Worm (Caenorhabditis elegans) whole organism, L4 larva: ENCODE results near the gene fum-1.

Source experiments
- D1046.2 ChIP-seq: fragments of 200-800 bp; sonication (Bioruptor generic); IDR thresholded peaks from 2 replicates; pipeline ENCODE4 v1.3.6; 2022; ENCODE audit warnings: missing genetic modification characterization, missing compliant biosample characterization
- F26F4.8 ChIP-seq: fragments of 200-800 bp; sonication (Bioruptor generic); conservative IDR thresholded peaks from 2 replicates; pipeline ENCODE4 v1.3.6; 2022; ENCODE audit warnings: missing genetic modification characterization, missing compliant biosample characterization
- F44E2.7 ChIP-seq: fragments of 200-800 bp; sonication (Bioruptor generic); IDR thresholded peaks from 2 replicates; pipeline ENCODE4 v2.1.2; 2022; ENCODE audit warnings: missing genetic modification characterization, missing compliant biosample characterization
- F49E8.2 ChIP-seq: sonication (generic microtip); optimal IDR thresholded peaks from 2 replicates; lab custom pipeline; 2016; ENCODE audit warnings: missing compliant biosample characterization, mild to moderate bottlenecking, missing genetic modification characterization, borderline replicate concordance
- T20F7.1 ChIP-seq: fragments of 200-800 bp; sonication (Bioruptor generic); optimal IDR thresholded peaks from 2 replicates; lab custom pipeline; 2018; ENCODE audit warnings: mild to moderate bottlenecking, missing genetic modification characterization, missing compliant biosample characterization
- T26A8.4 ChIP-seq: fragments of 200-800 bp; sonication (Bioruptor generic); IDR thresholded peaks from 2 replicates; pipeline ENCODE4 v1.3.6; 2022; ENCODE audit warnings: missing genetic modification characterization, missing compliant biosample characterization
- Y48G9A.11 ChIP-seq: fragments of 200-800 bp; sonication (Bioruptor generic); IDR thresholded peaks from 2 replicates; pipeline ENCODE4 v1.3.6; 2022; ENCODE audit warnings: missing genetic modification reagents, missing genetic modification characterization, missing compliant biosample characterization
- Y75B8A.6 ChIP-seq: fragments of 200-800 bp; sonication (Bioruptor generic); IDR thresholded peaks from 2 replicates; pipeline ENCODE4 v1.3.6; 2022; ENCODE audit warnings: missing genetic modification reagents, missing genetic modification characterization, missing compliant biosample characterization
- aly-2 ChIP-seq: sonication (generic microtip); optimal IDR thresholded peaks from 2 replicates; lab custom pipeline; 2018; ENCODE audit warnings: missing biosample characterization, missing genetic modification characterization
- ama-1 ChIP-seq: fragments of 150-350 bp; optimal IDR thresholded peaks from 2 replicates; lab custom pipeline; 2014; ENCODE audit warnings: inconsistent platforms, mixed read lengths
- ceh-44 ChIP-seq: fragments of 200-800 bp; sonication (Bioruptor generic); IDR thresholded peaks from 2 replicates; pipeline ENCODE4 v1.3.6; 2022; ENCODE audit warnings: missing genetic modification reagents, missing genetic modification characterization, missing compliant biosample characterization
- ceh-62 ChIP-seq: sonication (generic microtip); optimal IDR thresholded peaks from 2 replicates; lab custom pipeline; 2017; ENCODE audit warnings: missing biosample characterization, missing genetic modification characterization
- ces-1 ChIP-seq: fragments of 150-350 bp; sonication (generic microtip); optimal IDR thresholded peaks from 4 replicates; lab custom pipeline; 2014; ENCODE audit warnings: missing biosample characterization, missing genetic modification reagents, missing genetic modification characterization
- cey-2 ChIP-seq: sonication (generic microtip); optimal IDR thresholded peaks from 3 replicates; lab custom pipeline; 2017; ENCODE audit warnings: missing genetic modification characterization, mild to moderate bottlenecking, missing compliant biosample characterization, antibody characterized with exemption, borderline replicate concordance; ENCODE audit not compliant: insufficient read depth
- daf-8 ChIP-seq: fragments of 200-800 bp; sonication (Bioruptor generic); IDR thresholded peaks from 2 replicates; pipeline ENCODE4 v1.3.6; 2022; ENCODE audit warnings: missing genetic modification characterization, missing compliant biosample characterization
- dpl-1 ChIP-seq: fragments of 150-350 bp; optimal IDR thresholded peaks from 2 replicates; lab custom pipeline; 2014; ENCODE audit warnings: missing biosample characterization, missing genetic modification reagents, missing genetic modification characterization
- dve-1 ChIP-seq: sonication (generic microtip); optimal IDR thresholded peaks from 2 replicates; lab custom pipeline; 2017; ENCODE audit warnings: antibody characterized with exemption, mild to moderate bottlenecking, missing genetic modification characterization, missing compliant biosample characterization; ENCODE audit not compliant: insufficient read depth
- egl-27 ChIP-seq: sonication (generic microtip); optimal IDR thresholded peaks from 3 replicates; lab custom pipeline; 2017; ENCODE audit warnings: missing biosample characterization, missing genetic modification reagents, missing genetic modification characterization
- fkh-10 ChIP-seq: fragments of 150-350 bp; optimal IDR thresholded peaks from 2 replicates; lab custom pipeline; 2014; ENCODE audit warnings: missing biosample characterization, missing genetic modification reagents, missing genetic modification characterization
- fos-1 ChIP-seq: fragments of 150-350 bp; optimal IDR thresholded peaks from 2 replicates; lab custom pipeline; 2014; ENCODE audit warnings: missing biosample characterization, missing genetic modification characterization
- hif-1 ChIP-seq, 2 experiments: sonication (generic microtip); optimal IDR thresholded peaks; 2 replicates each; lab custom pipeline; 2016 to 2017; ENCODE audit warnings: missing compliant biosample characterization in 2 of 2, missing genetic modification characterization in 2 of 2, missing genetic modification reagents in 2 of 2, missing genotype in 2 of 2, mild to moderate bottlenecking in 1 of 2
- hmg-1.1 ChIP-seq: fragments of 200-800 bp; sonication (Bioruptor generic); IDR thresholded peaks from 2 replicates; pipeline ENCODE4 v1.3.6; 2022; ENCODE audit warnings: missing genetic modification reagents, missing genetic modification characterization, missing compliant biosample characterization
- lin-15B ChIP-seq: fragments of 150-350 bp; sonication (generic microtip); optimal IDR thresholded peaks from 3 replicates; lab custom pipeline; 2014; ENCODE audit warnings: missing biosample characterization, missing genetic modification characterization
- lin-29 ChIP-seq: fragments of 200-800 bp; sonication (Bioruptor generic); IDR thresholded peaks from 2 replicates; pipeline ENCODE4 v1.3.6; 2022; ENCODE audit warnings: missing genetic modification reagents, missing genetic modification characterization, missing compliant biosample characterization
- lin-38 ChIP-seq: fragments of 200-800 bp; sonication (Bioruptor generic); IDR thresholded peaks from 2 replicates; pipeline ENCODE4 v1.3.6; 2022; ENCODE audit warnings: missing genetic modification reagents, missing genetic modification characterization, missing compliant biosample characterization
- madf-5 ChIP-seq, 2 experiments: fragments of 200-800 bp; sonication (Bioruptor generic); IDR thresholded peaks; 2 replicates each; pipeline ENCODE4 v1.3.6; 2022; ENCODE audit warnings: missing compliant biosample characterization in 2 of 2, missing genetic modification characterization in 2 of 2
- mxl-3 ChIP-seq: fragments of 200-800 bp; sonication (Bioruptor generic); optimal IDR thresholded peaks from 2 replicates; lab custom pipeline; 2018; ENCODE audit warnings: mild to moderate bottlenecking, missing genetic modification characterization, missing compliant biosample characterization
- nhr-237 ChIP-seq: sonication (generic microtip); optimal IDR thresholded peaks from 2 replicates; lab custom pipeline; 2017; ENCODE audit warnings: missing biosample characterization, missing genetic modification characterization
- nhr-25 ChIP-seq: sonication (generic microtip); optimal IDR thresholded peaks from 2 replicates; lab custom pipeline; 2017; ENCODE audit warnings: missing genetic modification characterization, mild to moderate bottlenecking, missing compliant biosample characterization, antibody characterized with exemption, moderate library complexity, borderline replicate concordance; ENCODE audit not compliant: insufficient read depth
- nhr-28 ChIP-seq: fragments of 150-350 bp; optimal IDR thresholded peaks from 2 replicates; lab custom pipeline; 2014; ENCODE audit warnings: missing biosample characterization, missing genetic modification characterization
- nhr-41 ChIP-seq: fragments of 200-800 bp; sonication (Bioruptor generic); IDR thresholded peaks from 2 replicates; pipeline ENCODE4 v1.3.6; 2022; ENCODE audit warnings: missing genetic modification reagents, missing genetic modification characterization, missing compliant biosample characterization
- nhr-76 ChIP-seq: fragments of 150-350 bp; optimal IDR thresholded peaks from 2 replicates; lab custom pipeline; 2014; ENCODE audit warnings: missing biosample characterization, missing genetic modification characterization
- pha-4 ChIP-seq, 2 experiments: fragments of 150-350 bp in 1 of 2; fragments of 200-800 bp in 1 of 2; sonication (Bioruptor generic) in 1 of 2; IDR thresholded peaks in 1 of 2; optimal IDR thresholded peaks in 1 of 2; 2 replicates each; pipeline versions ENCODE4 v1.3.6 to Lab custom; 2014 to 2022; ENCODE audit warnings: missing genetic modification characterization in 2 of 2, missing genetic modification reagents in 2 of 2, missing biosample characterization in 1 of 2, missing compliant biosample characterization in 1 of 2
- pqm-1 ChIP-seq: sonication (generic microtip); optimal IDR thresholded peaks from 2 replicates; lab custom pipeline; 2017; ENCODE audit warnings: missing biosample characterization, missing genetic modification characterization
- rbr-2 ChIP-seq: sonication (generic microtip); optimal IDR thresholded peaks from 2 replicates; lab custom pipeline; 2016; ENCODE audit warnings: missing genotype, missing genetic modification characterization, missing compliant biosample characterization
- set-16 ChIP-seq: fragments of 200-800 bp; sonication (Bioruptor generic); IDR thresholded peaks from 2 replicates; pipeline ENCODE4 v1.3.6; 2022; ENCODE audit warnings: missing genetic modification reagents, missing genetic modification characterization, missing compliant biosample characterization
- snpc-1.2 ChIP-seq: fragments of 200-800 bp; sonication (Bioruptor generic); IDR thresholded peaks from 2 replicates; pipeline ENCODE4 v1.3.6; 2022; ENCODE audit warnings: missing genetic modification reagents, missing genetic modification characterization, missing compliant biosample characterization
- spr-3 ChIP-seq: fragments of 200-800 bp; sonication (Bioruptor generic); optimal IDR thresholded peaks from 2 replicates; lab custom pipeline; 2018; ENCODE audit warnings: mild to moderate bottlenecking, missing genetic modification characterization, missing compliant biosample characterization
- unc-39 ChIP-seq: sonication (generic microtip); optimal IDR thresholded peaks from 2 replicates; lab custom pipeline; 2017; ENCODE audit warnings: missing biosample characterization, missing genetic modification characterization
- unc-62 ChIP-seq, 3 experiments: fragments of 150-350 bp in 1 of 3; sonication (generic microtip); optimal IDR thresholded peaks in 2 of 3; peaks in 1 of 3; 1 replicate in 1 of 3; 2 replicates in 2 of 3; lab custom pipeline; 2014 to 2017; ENCODE audit warnings: missing biosample characterization in 3 of 3, missing genetic modification characterization in 3 of 3, missing genetic modification reagents in 3 of 3, missing genotype in 1 of 3
- zfp-2 ChIP-seq: sonication (generic microtip); optimal IDR thresholded peaks from 2 replicates; lab custom pipeline; 2016; ENCODE audit warnings: mild to moderate bottlenecking, missing genetic modification characterization, missing compliant biosample characterization
- ztf-11 ChIP-seq: fragments of 150-350 bp; optimal IDR thresholded peaks from 2 replicates; lab custom pipeline; 2014; ENCODE audit warnings: missing biosample characterization, missing genetic modification characterization
- ztf-7 ChIP-seq: fragments of 150-350 bp; optimal IDR thresholded peaks from 2 replicates; lab custom pipeline; 2014; ENCODE audit warnings: missing biosample characterization, missing genetic modification characterization

The fum-1 gene

ce11 chrIII:7458846-7459365, 6.5 kb upstream of the fum-1 start, which contains the start of the genes fipr-19 and fipr-18:
fipr-19 (minus strand) TSS chrIII:7458946.
fipr-18 (plus strand) TSS chrIII:7459315.
- TF ChIP-seq dpl-1 (GFP tag; lab: Kevin White, UChicago) = no peak
- no peak for TF ChIP-seq T26A8.4 (GFP tag; lab: Robert Waterston, UW)
- TF ChIP-seq mxl-3 = no peak
- TF ChIP-seq ztf-11 (tag; lab: Kevin White, UChicago) = no peak
- TF ChIP-seq snpc-1.2 (GFP tag; lab: Robert Waterston, UW) = no peak
- no peak for TF ChIP-seq spr-3 (GFP tag; lab: Kevin White, UChicago)
- TF ChIP-seq dve-1 (tag; lab: Kevin White, UChicago) = no peak
- no peak for TF ChIP-seq F26F4.8 (GFP tag; lab: Robert Waterston, UW)
- TF ChIP-seq T20F7.1 (GFP tag; lab: Kevin White, UChicago) = no peak
- TF ChIP-seq Y48G9A.11 = no peak
- TF ChIP-seq madf-5 (GFP tag; IDR thresholded peaks at IDR 0.05; lab: Robert Waterston, UW) = no peak
- TF ChIP-seq ztf-7 (tag; lab: Kevin White, UChicago) = no peak
- no peak for TF ChIP-seq F44E2.7
- no peak for TF ChIP-seq ceh-44 (GFP tag; lab: Robert Waterston, UW)
- TF ChIP-seq ama-1 (lab: Kevin White, UChicago) = no peak
- TF ChIP-seq aly-2 (tag; lab: Kevin White, UChicago) = no peak
- TF ChIP-seq rbr-2 = no peak
- no peak for TF ChIP-seq nhr-25 (tag; lab: Kevin White, UChicago)
- no peak for TF ChIP-seq fkh-10 (GFP tag; lab: Kevin White, UChicago)

ce11 chrIII:7460018-7460417, 5.4 kb upstream of the fum-1 start, which contains the start of gene mls-1:
mls-1 (plus strand) TSS chrIII:7460341.
- no peak for TF ChIP-seq D1046.2 (GFP tag; lab: Robert Waterston, UW)
- peak in 1 of 2 experiments; percentile 53 for TF ChIP-seq unc-62 (GFP tag; optimal IDR thresholded peaks at IDR 0.05 in 1 of 2; lab: Kevin White, UChicago)
- no peak for TF ChIP-seq unc-62 (tag; optimal IDR thresholded peaks at IDR 0.05; lab: Kevin White, UChicago)
- TF ChIP-seq ceh-44 (GFP tag; lab: Robert Waterston, UW) = no peak

- no peak for TF ChIP-seq egl-27 (tag; lab: Kevin White, UChicago)
- TF ChIP-seq, all 104 proteins: peak for 0
These were observed 3.1 kb upstream of the fum-1 start, which contains the start of gene fipr-20 for ce11 chrIII:7462295-7462694. fipr-20 (minus strand) TSS chrIII:7462395.

- TF ChIP-seq lin-38 (GFP tag; lab: Robert Waterston, UW) (peak; percentile 85), nhr-237 (tag; lab: Kevin White, UChicago) (no peak), nhr-28 (no peak), lin-15B (tag; lab: Kevin White, UChicago) (no peak), nhr-76 (tag; lab: Kevin White, UChicago) (no peak), pha-4 (GFP tag; IDR thresholded peaks at IDR 0.05; lab: Robert Waterston, UW) (no peak), pha-4 (tag; optimal IDR thresholded peaks at IDR 0.05; lab: Kevin White, UChicago) (peak; percentile 52), Y75B8A.6 (GFP tag; lab: Robert Waterston, UW) (no peak), F44E2.7 (no peak), F49E8.2 (no peak), ceh-62 (no peak), zfp-2 (tag; lab: Kevin White, UChicago) (no peak), egl-27 (tag; lab: Kevin White, UChicago) (no peak), unc-39 (no peak), hif-1 (tag; optimal IDR thresholded peaks at IDR 0.05; lab: Kevin White, UChicago) (peak; percentile 1 to 97), fos-1 (tag; lab: Kevin White, UChicago) (no peak), lin-29 (GFP tag; lab: Robert Waterston, UW) (no peak), nhr-41 (GFP tag; lab: Robert Waterston, UW) (no peak), cey-2 (no peak), set-16 (GFP tag; lab: Robert Waterston, UW) (no peak), nhr-25 (tag; lab: Kevin White, UChicago) (no peak), ces-1 (GFP tag; lab: Kevin White, UChicago) (no peak), pqm-1 (tag; lab: Kevin White, UChicago) (no peak), daf-8 (GFP tag; lab: Robert Waterston, UW) (no peak), aly-2 (tag; lab: Kevin White, UChicago) (no peak), hmg-1.1 (GFP tag; lab: Robert Waterston, UW) (no peak)
These were observed 1.9 kb upstream of the fum-1 start, which contains the start of gene H14A12.3 for ce11 chrIII:7463438-7464008. H14A12.3 (plus strand) TSS chrIII:7463797.
